Fruit fly (Drosophila melanogaster) whole organism, pupa: ENCODE measurements around the gene CG10550.

ENCODE experiments used
- CG12605 ChIP-seq: fragments of 200-800 bp; sonication (Bioruptor generic); IDR thresholded peaks from 2 replicates; pipeline ENCODE4 v1.3.6; 2022; ENCODE audit warnings: missing biosample characterization, missing genetic modification characterization
- CG14655 ChIP-seq: fragments of 200-800 bp; sonication (Bioruptor generic); optimal IDR thresholded peaks from 3 replicates; lab custom pipeline; 2017; ENCODE audit warnings: mild to moderate bottlenecking, missing biosample characterization, missing genetic modification reagents, missing genetic modification characterization
- CG34367 ChIP-seq: fragments of 200-800 bp; sonication (Bioruptor generic); optimal IDR thresholded peaks from 2 replicates; lab custom pipeline; 2018; ENCODE audit warnings: missing biosample characterization, mild to moderate bottlenecking, missing genetic modification characterization
- CG8159 ChIP-seq: fragments of 200-800 bp; sonication (Bioruptor generic); optimal IDR thresholded peaks from 3 replicates; lab custom pipeline; 2018; ENCODE audit warnings: missing biosample characterization, mild to moderate bottlenecking, missing genetic modification characterization, moderate library complexity
- CG8301 ChIP-seq: fragments of 200-800 bp; sonication (Bioruptor generic); optimal IDR thresholded peaks from 2 replicates; lab custom pipeline; 2018; ENCODE audit warnings: missing biosample characterization, mild to moderate bottlenecking, missing genetic modification characterization
- CG9948 ChIP-seq: fragments of 200-800 bp; sonication (Bioruptor generic); optimal IDR thresholded peaks from 2 replicates; lab custom pipeline; 2018; ENCODE audit warnings: missing biosample characterization, mild to moderate bottlenecking, missing genetic modification characterization, moderate library complexity
- EcR ChIP-seq: fragments of 200-800 bp; sonication (Bioruptor generic); optimal IDR thresholded peaks from 3 replicates; lab custom pipeline; 2019; ENCODE audit warnings: missing biosample characterization, missing genetic modification characterization, mild to moderate bottlenecking, moderate library complexity, missing genetic modification reagents
- Ets98B ChIP-seq: fragments of 200-800 bp; sonication (Bioruptor generic); IDR thresholded peaks from 2 replicates; pipeline ENCODE4 v1.3.6; 2022; ENCODE audit warnings: missing biosample characterization, missing genetic modification characterization
- Pif1A ChIP-seq: fragments of 200-800 bp; sonication (Bioruptor generic); optimal IDR thresholded peaks from 3 replicates; lab custom pipeline; 2016; ENCODE audit warnings: missing biosample characterization, missing genetic modification characterization
- Snoo ChIP-seq: fragments of 200-800 bp; sonication (Bioruptor generic); optimal IDR thresholded peaks from 3 replicates; lab custom pipeline; 2017; ENCODE audit warnings: missing biosample characterization, mild to moderate bottlenecking, missing genetic modification characterization, inconsistent platforms
- fd96Ca ChIP-seq: fragments of 200-800 bp; sonication (Bioruptor generic); IDR thresholded peaks from 3 replicates; pipeline ENCODE4 v1.3.6; 2022; ENCODE audit warnings: missing biosample characterization, missing genetic modification characterization
- rn ChIP-seq: fragments of 200-800 bp; sonication (Bioruptor generic); IDR thresholded peaks from 2 replicates; pipeline ENCODE4 v1.3.6; 2022; ENCODE audit warnings: missing biosample characterization, missing genetic modification characterization

- TF ChIP-seq CG12605 (GFP tag; lab: Robert Waterston, UW) (no peak), Snoo (tag; lab: Kevin White, UChicago) (no peak), CG8301 (tag; lab: Kevin White, UChicago) (no peak), Ets98B (GFP tag; lab: Robert Waterston, UW) (no peak), CG34367 (no peak), CG14655 (GFP tag; lab: Kevin White, UChicago) (no peak), CG8159 (no peak), rn (GFP tag; lab: Robert Waterston, UW) (no peak), Pif1A (GFP tag; lab: Kevin White, UChicago) (no peak), EcR (GFP tag; lab: Kevin White, UChicago) (no peak), CG9948 (no peak), fd96Ca (GFP tag; lab: Robert Waterston, UW) (no peak)
These were observed 31.1 kb downstream of the CG10550 start, which contains the start of gene CG10513 for dm6 chr3R:25277112-25277511.
